Worm (Caenorhabditis elegans) whole organism, midembryonic: ENCODE measurements around the gene F14D7.9.

Experiments used
- T22C8.4 ChIP-seq: fragments of 200-800 bp; sonication (Bioruptor generic); IDR thresholded peaks from 2 replicates; pipeline ENCODE4 v1.3.6; 2022; ENCODE audit warnings: missing genetic modification characterization, missing compliant biosample characterization
- cog-1 ChIP-seq: sonication (generic microtip); optimal IDR thresholded peaks from 2 replicates; lab custom pipeline; 2016; ENCODE audit warnings: missing genetic modification characterization, missing compliant biosample characterization
- flt-1 ChIP-seq: fragments of 200-800 bp; sonication (Bioruptor generic); IDR thresholded peaks from 2 replicates; pipeline ENCODE4 v1.3.6; 2022; ENCODE audit warnings: missing genetic modification characterization, missing compliant biosample characterization
- klf-2 ChIP-seq: fragments of 200-800 bp; sonication (Bioruptor generic); conservative IDR thresholded peaks from 2 replicates; pipeline ENCODE4 v1.3.6; 2022; ENCODE audit warnings: missing genetic modification reagents, missing genetic modification characterization, missing compliant biosample characterization
- med-1 ChIP-seq: sonication (generic microtip); optimal IDR thresholded peaks from 2 replicates; lab custom pipeline; 2017; ENCODE audit warnings: missing genetic modification characterization, mild to moderate bottlenecking, missing compliant biosample characterization, antibody characterized with exemption, missing genetic modification reagents; ENCODE audit not compliant: insufficient read depth
- ref-1 ChIP-seq: fragments of 200-800 bp; sonication (Bioruptor generic); conservative IDR thresholded peaks from 2 replicates; pipeline ENCODE4 v1.3.6; 2022; ENCODE audit warnings: missing genetic modification reagents, missing genetic modification characterization, missing compliant biosample characterization
- tab-1 ChIP-seq: fragments of 200-800 bp; sonication (Bioruptor generic); IDR thresholded peaks from 2 replicates; pipeline ENCODE4 v1.3.6; 2022; ENCODE audit warnings: missing genetic modification characterization, missing compliant biosample characterization
- ztf-23 ChIP-seq: fragments of 200-800 bp; sonication (Bioruptor generic); IDR thresholded peaks from 2 replicates; pipeline ENCODE4 v1.3.6; 2022; ENCODE audit warnings: missing genetic modification reagents, missing genetic modification characterization, missing compliant biosample characterization
- ztf-29 ChIP-seq: fragments of 200-800 bp; sonication (Bioruptor generic); IDR thresholded peaks from 2 replicates; pipeline ENCODE4 v1.3.6; 2022; ENCODE audit warnings: missing genetic modification reagents, missing genetic modification characterization, missing compliant biosample characterization

Gene F14D7.9

DNA sequence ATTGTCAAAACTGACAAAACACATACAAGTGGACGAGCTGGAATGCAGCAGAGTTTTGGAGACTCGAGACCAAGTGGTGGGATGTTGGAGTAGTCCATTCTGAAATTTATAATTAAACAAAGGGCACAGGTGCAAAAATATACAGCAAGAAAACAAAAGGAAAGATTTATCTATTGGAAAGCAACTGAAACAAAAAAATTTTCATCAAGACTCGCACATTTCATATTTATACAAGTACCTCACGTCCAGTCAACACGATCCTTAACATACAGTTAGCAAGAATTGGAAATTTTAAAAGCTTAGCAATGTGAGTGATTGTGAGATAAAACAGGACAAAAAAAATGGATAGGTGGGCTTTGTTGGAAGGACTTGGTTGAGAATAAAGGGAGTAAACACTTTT lies 19.7 kb downstream of the F14D7.9 start, which contains the start of gene F47B8.1:
TSS of gene F47B8.1 (minus strand) at position 101 of the 400 bp plus-strand sequence.
- no peak for TF ChIP-seq klf-2 (GFP tag; lab: Robert Waterston, UW)
- TF ChIP-seq T22C8.4 (GFP tag; lab: Robert Waterston, UW), result no peak
- no peak for TF ChIP-seq cog-1
- no peak for TF ChIP-seq tab-1 (GFP tag; lab: Robert Waterston, UW)
- no peak for TF ChIP-seq ref-1 (GFP tag; lab: Robert Waterston, UW)
- TF ChIP-seq ztf-29 (GFP tag; lab: Robert Waterston, UW), result no peak
- no peak for TF ChIP-seq ztf-23 (GFP tag; lab: Robert Waterston, UW)
- TF ChIP-seq med-1 (GFP tag; lab: Kevin White, UChicago), result no peak
- no peak for TF ChIP-seq flt-1 (GFP tag; lab: Robert Waterston, UW)

DNA sequence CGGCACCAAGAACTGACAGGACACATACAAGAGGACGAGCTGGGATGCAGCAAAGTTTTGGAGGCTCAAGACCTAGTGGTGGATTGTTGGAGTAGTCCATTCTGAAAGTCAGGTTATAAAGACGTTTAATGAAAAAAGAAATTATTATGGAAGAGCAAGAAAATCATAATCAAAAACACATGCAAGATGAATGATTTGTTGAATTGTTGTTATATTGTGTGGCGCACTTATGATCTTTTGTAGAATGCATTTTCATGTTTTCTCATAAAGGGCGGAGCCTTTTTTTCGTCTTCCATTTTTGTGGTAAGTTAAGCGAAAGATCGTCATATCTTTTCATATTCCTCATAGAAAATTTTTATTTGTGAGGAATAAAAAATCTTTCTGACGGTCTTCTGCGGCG lies 22.0 kb downstream of the F14D7.9 start, which contains the start of gene F47B8.2:
TSS of gene F47B8.2 (minus strand) at position 101 of the 400 bp plus-strand sequence.
- no peak for TF ChIP-seq med-1 (GFP tag; lab: Kevin White, UChicago)

DNA sequence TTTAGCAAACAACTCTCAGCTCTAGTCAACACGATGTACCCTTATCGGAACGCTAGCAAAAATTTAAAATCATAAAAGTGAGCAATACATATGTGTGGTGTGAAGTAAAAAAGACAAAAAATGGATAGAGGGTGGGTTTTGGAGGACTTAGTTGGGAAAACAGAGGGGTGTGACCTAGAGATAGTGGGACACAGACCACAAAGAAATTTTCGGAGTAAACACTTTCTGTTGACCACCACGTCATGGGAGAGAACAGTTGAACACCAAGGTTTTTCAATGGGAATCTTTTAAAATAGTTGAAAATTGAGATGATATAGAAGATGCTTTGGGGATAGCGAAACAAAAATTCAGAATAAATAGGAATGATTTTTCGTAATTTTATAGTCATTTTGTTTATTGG lies 22.7 kb downstream of the F14D7.9 start:
- no peak for TF ChIP-seq cog-1
- TF ChIP-seq ref-1 (GFP tag; lab: Robert Waterston, UW), result no peak
- TF ChIP-seq T22C8.4 (GFP tag; lab: Robert Waterston, UW), result no peak
- no peak for TF ChIP-seq tab-1 (GFP tag; lab: Robert Waterston, UW)
- no peak for TF ChIP-seq ztf-29 (GFP tag; lab: Robert Waterston, UW)
- no peak for TF ChIP-seq ztf-23 (GFP tag; lab: Robert Waterston, UW)
- no peak for TF ChIP-seq med-1 (GFP tag; lab: Kevin White, UChicago)
- no peak for TF ChIP-seq klf-2 (GFP tag; lab: Robert Waterston, UW)
- no peak for TF ChIP-seq flt-1 (GFP tag; lab: Robert Waterston, UW)

DNA sequence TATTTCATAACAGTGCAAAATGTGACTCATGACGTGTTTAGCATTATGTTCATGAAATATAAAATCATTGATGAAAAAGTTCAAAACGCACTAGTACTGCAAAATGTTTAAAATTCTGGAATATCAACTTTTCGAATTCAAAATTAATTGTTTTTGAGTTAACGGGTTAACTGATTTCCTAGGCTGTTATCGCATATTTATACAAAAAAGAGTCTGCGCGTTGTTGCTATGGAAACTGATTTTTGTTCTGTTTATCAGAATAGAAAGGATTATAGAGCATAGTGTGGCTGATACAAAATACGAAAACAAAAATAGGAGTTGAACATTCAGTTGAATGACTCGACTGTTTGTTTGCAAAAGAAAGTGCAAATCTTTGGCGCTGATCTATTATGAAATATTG lies 23.1 kb downstream of the F14D7.9 start:
- TF ChIP-seq ztf-29 (GFP tag; lab: Robert Waterston, UW), result no peak
- no peak for TF ChIP-seq tab-1 (GFP tag; lab: Robert Waterston, UW)
- TF ChIP-seq ztf-23 (GFP tag; lab: Robert Waterston, UW), result no peak
- TF ChIP-seq med-1 (GFP tag; lab: Kevin White, UChicago), result no peak
- no peak for TF ChIP-seq klf-2 (GFP tag; lab: Robert Waterston, UW)
- no peak for TF ChIP-seq T22C8.4 (GFP tag; lab: Robert Waterston, UW)
- TF ChIP-seq cog-1, result no peak
- no peak for TF ChIP-seq ref-1 (GFP tag; lab: Robert Waterston, UW)
- no peak for TF ChIP-seq flt-1 (GFP tag; lab: Robert Waterston, UW)

DNA sequence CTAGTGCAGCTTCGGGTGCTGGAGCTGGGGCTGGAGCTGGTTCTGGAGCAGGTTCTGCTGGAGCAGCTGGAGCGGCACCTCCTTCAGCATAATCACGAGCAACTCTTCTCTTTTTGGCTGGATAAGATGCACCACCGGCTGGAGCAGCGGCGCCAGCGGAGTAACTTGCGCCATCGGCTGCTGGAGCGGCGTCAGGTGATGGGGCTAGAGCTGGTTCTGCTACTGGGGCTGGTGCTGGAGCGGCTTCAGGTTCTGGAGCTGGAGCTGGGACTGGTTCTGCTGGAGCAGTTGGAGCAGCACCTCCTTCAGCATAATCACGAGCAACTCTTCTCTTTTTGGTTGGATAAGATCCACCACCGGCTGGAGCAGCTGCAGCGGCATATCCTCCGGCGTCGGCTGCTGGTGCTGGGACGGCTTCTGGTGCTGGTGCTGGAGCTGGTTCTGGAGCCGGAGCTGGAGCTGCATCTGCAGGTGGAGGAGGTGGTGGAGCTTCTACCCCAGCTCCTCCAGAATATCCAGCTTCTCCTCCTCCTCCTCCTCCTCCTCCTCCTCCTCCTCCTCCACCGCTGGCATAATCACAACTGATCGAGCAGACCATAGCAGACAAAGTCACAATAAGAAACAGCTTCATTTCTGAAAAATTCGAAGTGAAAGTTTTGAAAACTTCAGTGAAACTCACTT lies 24.7 kb downstream of the F14D7.9 start, which contains the start of gene F47B8.13:
TSS of gene F47B8.13 (minus strand) at position 631 of the 681 bp plus-strand sequence.
- TF ChIP-seq ref-1 (GFP tag; lab: Robert Waterston, UW), result no peak
- TF ChIP-seq tab-1 (GFP tag; lab: Robert Waterston, UW), result no peak
- no peak for TF ChIP-seq T22C8.4 (GFP tag; lab: Robert Waterston, UW)
- no peak for TF ChIP-seq ztf-23 (GFP tag; lab: Robert Waterston, UW)
- no peak for TF ChIP-seq klf-2 (GFP tag; lab: Robert Waterston, UW)
- no peak for TF ChIP-seq med-1 (GFP tag; lab: Kevin White, UChicago)
- TF ChIP-seq cog-1, result no peak
- no peak for TF ChIP-seq flt-1 (GFP tag; lab: Robert Waterston, UW)
- no peak for TF ChIP-seq ztf-29 (GFP tag; lab: Robert Waterston, UW)

DNA sequence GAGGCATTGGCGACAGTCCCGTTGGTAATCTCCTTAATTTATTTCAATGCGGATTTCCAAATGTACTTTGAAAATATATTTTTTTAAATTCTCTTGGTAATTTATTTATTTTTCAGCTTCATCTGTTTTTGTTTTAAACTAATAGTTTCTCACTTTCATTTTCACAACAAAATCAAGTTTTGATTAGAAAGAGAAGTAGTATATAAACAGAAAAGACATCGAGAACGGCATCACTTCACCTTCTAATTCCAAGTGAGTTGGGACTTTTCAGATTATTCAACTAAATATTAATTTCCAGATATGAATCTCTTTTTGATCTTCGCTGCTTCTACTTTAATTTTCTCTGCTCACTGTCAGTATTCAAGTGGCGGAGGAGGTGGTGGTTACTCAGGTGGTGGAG lies 25.8 kb downstream of the F14D7.9 start, which contains the start of gene F47B8.14:
TSS of gene F47B8.14 (plus strand) at position 301 of the 400 bp plus-strand sequence.
- TF ChIP-seq klf-2 (GFP tag; lab: Robert Waterston, UW) (no peak), cog-1 (no peak), T22C8.4 (GFP tag; lab: Robert Waterston, UW) (no peak), ztf-29 (GFP tag; lab: Robert Waterston, UW) (no peak), ref-1 (GFP tag; lab: Robert Waterston, UW) (no peak), med-1 (GFP tag; lab: Kevin White, UChicago) (no peak), tab-1 (GFP tag; lab: Robert Waterston, UW) (no peak), flt-1 (GFP tag; lab: Robert Waterston, UW) (no peak), ztf-23 (GFP tag; lab: Robert Waterston, UW) (no peak)

DNA sequence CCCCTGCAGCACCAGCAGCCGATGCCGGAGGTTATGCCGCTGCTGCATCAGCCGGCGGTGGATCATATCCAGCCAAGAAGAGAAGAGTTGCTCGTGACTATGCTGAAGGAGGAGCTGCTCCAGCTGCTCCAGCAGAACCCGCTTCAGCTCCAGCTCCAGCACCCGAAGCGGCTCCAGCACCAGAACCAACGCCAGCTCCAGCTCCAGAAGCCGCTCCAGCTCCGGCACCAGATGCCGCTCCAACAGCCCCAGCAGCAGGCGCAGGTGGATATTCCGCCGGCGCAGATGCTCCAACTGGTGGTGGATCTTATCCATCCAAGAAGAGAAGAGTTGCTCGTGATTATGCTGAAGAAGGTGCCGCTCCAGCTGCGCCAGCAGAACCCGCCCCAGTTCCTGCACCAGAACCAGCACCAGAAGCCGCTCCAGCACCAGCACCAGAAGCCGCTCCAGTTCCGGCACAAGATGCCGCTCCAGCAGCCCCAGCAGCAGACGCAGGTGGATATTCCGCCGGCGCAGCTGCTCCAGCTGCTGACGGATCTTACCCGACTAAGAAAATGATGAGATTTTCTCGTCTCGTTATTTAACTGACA lies 26.3 kb downstream of the F14D7.9 start:
- TF ChIP-seq ztf-29 (GFP tag; lab: Robert Waterston, UW) (no peak), flt-1 (GFP tag; lab: Robert Waterston, UW) (no peak), ref-1 (GFP tag; lab: Robert Waterston, UW) (no peak), ztf-23 (GFP tag; lab: Robert Waterston, UW) (no peak), med-1 (GFP tag; lab: Kevin White, UChicago) (no peak), tab-1 (GFP tag; lab: Robert Waterston, UW) (no peak), cog-1 (no peak), T22C8.4 (GFP tag; lab: Robert Waterston, UW) (no peak), klf-2 (GFP tag; lab: Robert Waterston, UW) (no peak)

DNA sequence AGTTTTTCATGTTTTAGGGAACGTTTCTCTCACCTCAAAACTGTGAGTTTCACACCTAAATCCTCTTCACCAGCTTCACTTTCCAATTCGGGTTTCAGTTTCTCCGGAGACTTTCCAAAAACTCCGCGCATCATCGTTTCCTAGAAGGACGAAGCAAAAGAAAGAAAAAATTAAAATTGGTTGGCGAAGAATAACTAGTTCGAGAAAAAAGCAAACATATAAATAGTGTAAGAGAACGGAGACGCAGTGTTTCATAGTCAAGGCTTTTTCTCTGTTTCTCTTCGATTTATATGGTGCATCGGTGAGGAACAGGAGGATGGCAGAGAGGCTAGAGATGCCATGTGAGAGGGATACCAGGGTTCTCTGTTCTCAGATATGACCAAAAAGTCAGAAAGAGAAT lies 28.2 kb downstream of the F14D7.9 start, which contains the start of gene F47B8.3:
TSS of gene F47B8.3 (minus strand) at position 261 of the 400 bp plus-strand sequence.
- TF ChIP-seq cog-1 (no peak), klf-2 (GFP tag; lab: Robert Waterston, UW) (no peak), ztf-29 (GFP tag; lab: Robert Waterston, UW) (no peak), ref-1 (GFP tag; lab: Robert Waterston, UW) (no peak), T22C8.4 (GFP tag; lab: Robert Waterston, UW) (no peak), tab-1 (GFP tag; lab: Robert Waterston, UW) (no peak)
